Worm (Caenorhabditis elegans): ENCODE results near the gene attf-4.

DNA sequence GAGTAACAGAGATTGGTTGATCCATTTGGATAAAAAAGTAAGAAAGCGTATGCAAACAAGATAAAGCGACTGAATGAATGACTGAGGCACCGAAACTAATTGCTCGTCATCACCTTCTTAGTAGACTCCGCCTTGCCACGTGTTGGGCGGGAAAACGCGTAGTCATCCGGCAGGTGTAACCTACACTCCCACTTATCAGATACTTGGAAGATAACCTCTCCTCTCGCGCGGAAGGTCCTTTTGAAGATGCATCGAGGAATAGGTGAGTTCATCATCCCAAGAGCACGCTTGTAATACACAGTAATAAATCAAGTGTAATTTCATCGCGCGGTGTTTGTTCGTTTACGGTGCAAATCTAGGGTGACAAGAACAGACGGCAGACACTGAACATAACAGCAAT lies 33.5 kb upstream of the attf-4 start, which contains the start of gene tbx-11:
- TF ChIP-seq nhr-84 (tag; optimal IDR thresholded peaks at IDR 0.05) (no peak), ama-1 (optimal IDR thresholded peaks at IDR 0.05) (no peak), nhr-11 (tag; optimal IDR thresholded peaks at IDR 0.05) (no peak), ztf-11 (tag; optimal IDR thresholded peaks at IDR 0.05) (no peak), mdl-1 (tag; optimal IDR thresholded peaks at IDR 0.05) (no peak), nhr-28 (tag; optimal IDR thresholded peaks at IDR 0.05) (no peak), unc-62 (GFP tag; optimal IDR thresholded peaks at IDR 0.05) (no peak), unc-86 (tag; optimal IDR thresholded peaks at IDR 0.05) (no peak), blmp-1 (tag; optimal IDR thresholded peaks at IDR 0.05) (no peak), fos-1 (tag; optimal IDR thresholded peaks at IDR 0.05) (no peak), swsn-7 (tag; optimal IDR thresholded peaks at IDR 0.05) (no peak), unc-130 (tag; optimal IDR thresholded peaks at IDR 0.05) (no peak), sup-37 (GFP tag; optimal IDR thresholded peaks at IDR 0.05) (no peak)
